Worm (Caenorhabditis elegans) whole organism, late embryonic: Measurements from ENCODE around the gene ZK355.3.

ENCODE experiments used
- K09A11.1 ChIP-seq: sonication (generic microtip); optimal IDR thresholded peaks from 2 replicates; lab custom pipeline; 2017; ENCODE audit warnings: antibody characterized with exemption, mild to moderate bottlenecking, missing genetic modification characterization, missing compliant biosample characterization; ENCODE audit not compliant: insufficient read depth
- Y22D7AL.16 ChIP-seq: sonication (generic microtip); optimal IDR thresholded peaks from 2 replicates; lab custom pipeline; 2016; ENCODE audit warnings: missing genetic modification characterization, missing compliant biosample characterization
- ama-1 ChIP-seq: fragments of 150-350 bp; optimal IDR thresholded peaks from 2 replicates; lab custom pipeline; 2014
- ceh-18 ChIP-seq: sonication (generic microtip); optimal IDR thresholded peaks from 2 replicates; lab custom pipeline; 2016; ENCODE audit warnings: missing genetic modification characterization, missing compliant biosample characterization
- ceh-19 ChIP-seq: fragments of 200-800 bp; sonication (Bioruptor generic); optimal IDR thresholded peaks from 2 replicates; lab custom pipeline; 2018; ENCODE audit warnings: mild to moderate bottlenecking, missing genetic modification characterization, missing compliant biosample characterization
- ceh-2 ChIP-seq: sonication (generic microtip); optimal IDR thresholded peaks from 2 replicates; lab custom pipeline; 2016; ENCODE audit warnings: missing genotype, missing genetic modification characterization, missing compliant biosample characterization
- ceh-30 ChIP-seq: fragments of 150-350 bp; optimal IDR thresholded peaks from 2 replicates; lab custom pipeline; 2014; ENCODE audit warnings: missing biosample characterization, missing genetic modification characterization
- ceh-45 ChIP-seq: fragments of 200-800 bp; sonication (Bioruptor generic); IDR thresholded peaks from 2 replicates; pipeline ENCODE4 v1.3.6; 2022; ENCODE audit warnings: missing genetic modification reagents, missing genetic modification characterization, missing compliant biosample characterization
- ceh-48 ChIP-seq: sonication (generic microtip); optimal IDR thresholded peaks from 2 replicates; lab custom pipeline; 2016; ENCODE audit warnings: missing genetic modification characterization, inconsistent platforms, missing compliant biosample characterization
- ceh-6 ChIP-seq: fragments of 200-800 bp; sonication (Bioruptor generic); optimal IDR thresholded peaks from 2 replicates; lab custom pipeline; 2018; ENCODE audit warnings: mild to moderate bottlenecking, missing genetic modification characterization, missing compliant biosample characterization
- dve-1 ChIP-seq: sonication (generic microtip); optimal IDR thresholded peaks from 2 replicates; lab custom pipeline; 2017; ENCODE audit warnings: antibody characterized with exemption, mild to moderate bottlenecking, missing genetic modification characterization, missing compliant biosample characterization
- elt-2 ChIP-seq: sonication (generic microtip); optimal IDR thresholded peaks from 2 replicates; lab custom pipeline; 2016; ENCODE audit warnings: missing genetic modification reagents, missing genetic modification characterization, missing compliant biosample characterization
- elt-4 ChIP-seq: sonication (generic microtip); optimal IDR thresholded peaks from 2 replicates; lab custom pipeline; 2016; ENCODE audit warnings: missing genetic modification characterization, missing compliant biosample characterization
- ets-4 ChIP-seq: sonication (generic microtip); optimal IDR thresholded peaks from 2 replicates; lab custom pipeline; 2016; ENCODE audit warnings: missing genetic modification characterization, missing compliant biosample characterization
- fax-1 ChIP-seq: sonication (generic microtip); optimal IDR thresholded peaks from 2 replicates; lab custom pipeline; 2016; ENCODE audit warnings: missing genotype, missing genetic modification characterization, missing compliant biosample characterization
- fkh-10 ChIP-seq: fragments of 150-350 bp; optimal IDR thresholded peaks from 2 replicates; lab custom pipeline; 2014; ENCODE audit warnings: missing biosample characterization, missing genetic modification reagents, missing genetic modification characterization
- fkh-6 ChIP-seq: sonication (generic microtip); optimal IDR thresholded peaks from 2 replicates; lab custom pipeline; 2016; ENCODE audit warnings: missing genetic modification characterization, missing compliant biosample characterization
- hlh-30 ChIP-seq: sonication (generic microtip); optimal IDR thresholded peaks from 2 replicates; lab custom pipeline; 2017; ENCODE audit warnings: antibody characterized with exemption, missing genetic modification characterization, missing compliant biosample characterization; ENCODE audit not compliant: insufficient read depth
- hlh-6 ChIP-seq: sonication (generic microtip); optimal IDR thresholded peaks from 2 replicates; lab custom pipeline; 2016; ENCODE audit warnings: missing genotype, missing genetic modification characterization, missing compliant biosample characterization
- hlh-8 ChIP-seq: sonication (generic microtip); optimal IDR thresholded peaks from 2 replicates; lab custom pipeline; 2016; ENCODE audit warnings: missing genotype, missing genetic modification characterization, missing compliant biosample characterization
- nfya-1 ChIP-seq: sonication (generic microtip); optimal IDR thresholded peaks from 2 replicates; lab custom pipeline; 2017; ENCODE audit warnings: missing genetic modification characterization, mild to moderate bottlenecking, missing compliant biosample characterization, antibody characterized with exemption, moderate library complexity
- nhr-232 ChIP-seq: sonication (generic microtip); optimal IDR thresholded peaks from 2 replicates; lab custom pipeline; 2016; ENCODE audit warnings: missing genetic modification characterization, missing compliant biosample characterization
- odd-2 ChIP-seq: sonication (generic microtip); optimal IDR thresholded peaks from 2 replicates; lab custom pipeline; 2017; ENCODE audit warnings: antibody characterized with exemption, mild to moderate bottlenecking, missing genetic modification characterization, missing compliant biosample characterization
- pax-1 ChIP-seq: fragments of 150-350 bp; optimal IDR thresholded peaks from 2 replicates; lab custom pipeline; 2014; ENCODE audit warnings: missing biosample characterization, missing genetic modification characterization
- pha-2 ChIP-seq: sonication (generic microtip); optimal IDR thresholded peaks from 2 replicates; lab custom pipeline; 2017; ENCODE audit warnings: mild to moderate bottlenecking, missing genetic modification characterization, missing compliant biosample characterization
- pha-4 ChIP-seq: fragments of 150-350 bp; optimal IDR thresholded peaks from 2 replicates; lab custom pipeline; 2018; ENCODE audit warnings: missing biosample characterization, missing genetic modification reagents, missing genetic modification characterization
- pqm-1 ChIP-seq: sonication (generic microtip); optimal IDR thresholded peaks from 2 replicates; lab custom pipeline; 2016; ENCODE audit warnings: missing genetic modification characterization, missing compliant biosample characterization
- pros-1 ChIP-seq: fragments of 150-350 bp; optimal IDR thresholded peaks from 2 replicates; lab custom pipeline; 2014; ENCODE audit warnings: missing biosample characterization, missing genetic modification reagents, missing genetic modification characterization
- rnt-1 ChIP-seq: sonication (generic microtip); optimal IDR thresholded peaks from 2 replicates; lab custom pipeline; 2016; ENCODE audit warnings: missing genetic modification characterization, missing compliant biosample characterization
- sox-2 ChIP-seq: fragments of 200-800 bp; sonication (Bioruptor generic); IDR thresholded peaks from 2 replicates; pipeline ENCODE4 v1.3.6; 2022; ENCODE audit warnings: missing genetic modification reagents, missing genetic modification characterization, missing compliant biosample characterization
- sox-4 ChIP-seq: sonication (generic microtip); optimal IDR thresholded peaks from 2 replicates; lab custom pipeline; 2017; ENCODE audit warnings: mild to moderate bottlenecking, missing genetic modification characterization, inconsistent platforms, missing compliant biosample characterization
- tbx-7 ChIP-seq: sonication (generic microtip); optimal IDR thresholded peaks from 2 replicates; lab custom pipeline; 2016; ENCODE audit warnings: missing genotype, missing genetic modification characterization, missing compliant biosample characterization
- unc-3 ChIP-seq, 2 experiments: fragments of 200-800 bp in 1 of 2; sonication (Bioruptor generic) in 1 of 2; sonication (generic microtip) in 1 of 2; conservative IDR thresholded peaks in 1 of 2; optimal IDR thresholded peaks in 1 of 2; 2 replicates each; pipeline versions ENCODE4 v1.3.6 to Lab custom; 2016 to 2022; ENCODE audit warnings: missing compliant biosample characterization in 2 of 2, missing genetic modification characterization in 2 of 2, missing genetic modification reagents in 1 of 2
- ztf-16 ChIP-seq: sonication (generic microtip); optimal IDR thresholded peaks from 2 replicates; lab custom pipeline; 2017; ENCODE audit warnings: missing genetic modification characterization, missing compliant biosample characterization

The ZK355.3 gene

DNA sequence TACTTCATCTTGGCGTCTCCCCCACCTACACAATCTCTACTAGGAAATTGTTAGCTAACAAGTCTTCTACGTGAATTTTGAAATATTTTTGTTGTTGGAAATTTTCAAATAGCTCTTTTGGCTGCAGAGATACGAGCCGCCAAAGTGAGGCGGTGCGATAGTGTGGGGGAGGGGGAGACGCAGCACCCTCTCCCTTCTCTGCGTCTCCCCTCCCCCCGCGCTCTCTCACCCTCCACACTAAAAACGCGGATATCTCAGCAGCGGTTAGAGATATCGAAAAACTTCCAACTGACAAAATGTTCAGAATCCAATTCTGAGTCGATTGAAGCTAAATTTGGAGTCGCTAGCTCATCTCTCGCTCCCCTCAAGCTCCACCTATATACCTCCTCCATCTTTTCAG, 2.4 kb downstream of the ZK355.3 start:
- TF ChIP-seq ets-4 = no peak
- TF ChIP-seq pha-2 (tag; lab: Kevin White, UChicago) = no peak
- TF ChIP-seq elt-2 (tag; lab: Kevin White, UChicago) = no peak
- TF ChIP-seq pax-1 (tag; lab: Kevin White, UChicago) = no peak
- TF ChIP-seq fkh-10 (GFP tag; lab: Kevin White, UChicago) = no peak
- no peak for TF ChIP-seq rnt-1 (tag; lab: Kevin White, UChicago)

ce11 chrII:2923617-2924016, 3.8 kb downstream of the ZK355.3 start, which contains the start of gene ZK355.2:
ZK355.2 (plus strand) TSS chrII:2923917.
- no peak for TF ChIP-seq unc-3 (GFP tag; conservative IDR thresholded peaks at IDR 0.05; lab: Robert Waterston, UW)
- no peak for TF ChIP-seq unc-3 (tag; optimal IDR thresholded peaks at IDR 0.05; lab: Kevin White, UChicago)
- no peak for TF ChIP-seq fkh-10 (GFP tag; lab: Kevin White, UChicago)
- no peak for TF ChIP-seq K09A11.1
- no peak for TF ChIP-seq nhr-232 (tag; lab: Kevin White, UChicago)
- no peak for TF ChIP-seq ceh-48 (tag; lab: Kevin White, UChicago)
- no peak for TF ChIP-seq fax-1 (tag; lab: Kevin White, UChicago)
- TF ChIP-seq sox-4 (tag; lab: Kevin White, UChicago) = no peak
- TF ChIP-seq fkh-6 (tag; lab: Kevin White, UChicago) = no peak
- TF ChIP-seq ztf-16 = no peak
- no peak for TF ChIP-seq sox-2 (GFP tag; lab: Robert Waterston, UW)

DNA sequence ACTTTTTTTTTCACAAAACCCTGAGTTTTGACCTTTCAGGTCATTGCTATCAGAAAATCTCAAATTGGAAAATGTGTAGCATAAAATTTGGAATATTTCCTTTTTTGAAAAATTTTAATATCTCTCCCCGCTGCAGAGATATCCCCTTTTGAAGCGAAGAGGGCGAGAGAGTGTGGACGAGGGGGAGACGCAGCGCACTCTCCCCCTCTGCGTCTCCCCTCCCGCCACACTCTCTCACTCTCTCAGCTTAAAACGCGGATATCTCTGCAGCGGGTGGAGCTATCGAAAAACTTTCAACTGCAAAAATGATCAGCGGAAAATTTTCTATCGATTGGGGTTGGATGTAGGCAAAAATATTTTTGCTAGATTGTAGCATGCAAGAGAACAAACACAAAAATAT, 4.7 kb downstream of the ZK355.3 start:
- TF ChIP-seq pros-1 (tag; lab: Kevin White, UChicago) (no peak), odd-2 (tag; lab: Kevin White, UChicago) (no peak), ets-4 (no peak), ceh-2 (tag; lab: Kevin White, UChicago) (no peak), ceh-6 (GFP tag; lab: Kevin White, UChicago) (no peak), sox-4 (tag; lab: Kevin White, UChicago) (no peak), hlh-8 (tag; lab: Kevin White, UChicago) (no peak), ceh-19 (GFP tag; lab: Kevin White, UChicago) (no peak), ceh-30 (tag; lab: Kevin White, UChicago) (no peak)

DNA sequence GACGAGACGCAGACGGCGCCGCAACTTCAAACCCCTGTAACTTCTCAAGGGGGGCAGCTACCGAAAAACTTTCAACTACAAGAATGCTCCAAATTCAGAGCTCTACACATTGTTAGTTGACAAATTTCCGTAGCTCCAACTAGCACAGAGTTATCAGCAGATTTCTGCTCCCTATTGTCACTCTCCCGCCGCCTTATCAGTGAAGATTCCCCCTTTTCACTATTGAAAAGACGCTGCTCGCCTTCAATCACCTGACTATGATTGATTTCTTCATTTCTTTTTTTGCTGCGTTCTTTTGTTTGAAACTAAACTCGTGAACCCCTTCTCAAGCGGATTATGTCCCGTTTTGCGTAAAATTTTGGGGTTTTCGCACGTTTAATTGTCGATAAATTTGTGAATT, 5.1 kb downstream of the ZK355.3 start:
- TF ChIP-seq Y22D7AL.16 (tag; lab: Kevin White, UChicago) = no peak

DNA sequence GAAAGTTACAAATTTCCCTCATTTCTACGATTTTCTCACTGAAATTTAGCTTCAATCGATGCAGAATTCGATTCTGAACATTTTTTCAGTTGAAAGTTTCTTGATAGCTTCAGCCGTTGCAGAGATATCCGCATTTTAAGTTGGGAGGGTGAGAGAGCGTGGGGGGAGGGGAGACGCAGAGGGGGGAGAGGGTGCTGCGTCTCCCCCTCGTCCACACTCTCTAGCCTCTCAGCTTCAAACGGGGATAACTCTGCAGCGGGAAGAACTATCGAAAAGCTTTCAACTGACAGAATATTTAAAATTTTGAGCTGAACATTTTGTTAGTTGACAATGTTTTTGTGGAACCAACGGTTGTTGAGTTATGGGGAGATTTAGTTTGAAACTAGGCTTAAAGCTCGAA, 5.6 kb downstream of the ZK355.3 start:
- TF ChIP-seq nhr-232 (tag; lab: Kevin White, UChicago) (no peak), hlh-6 (tag; lab: Kevin White, UChicago) (no peak), ceh-45 (GFP tag; lab: Robert Waterston, UW) (no peak), hlh-30 (tag; lab: Kevin White, UChicago) (no peak), ceh-18 (tag; lab: Kevin White, UChicago) (no peak), ceh-6 (GFP tag; lab: Kevin White, UChicago) (no peak), pha-4 (tag; lab: Kevin White, UChicago) (no peak), nfya-1 (no peak), ama-1 (no peak), sox-2 (GFP tag; lab: Robert Waterston, UW) (no peak), pha-2 (tag; lab: Kevin White, UChicago) (no peak), tbx-7 (tag; lab: Kevin White, UChicago) (no peak), pqm-1 (no peak), sox-4 (tag; lab: Kevin White, UChicago) (no peak), dve-1 (tag; lab: Kevin White, UChicago) (no peak), elt-4 (no peak)
